Worm (Caenorhabditis elegans) whole organism, late embryonic: ENCODE measurements around the gene ZK1240.2.

Source experiments
- C38D4.7 ChIP-seq: fragments of 200-800 bp; sonication (Bioruptor generic); optimal IDR thresholded peaks from 2 replicates; lab custom pipeline; 2018; ENCODE audit warnings: mild to moderate bottlenecking, missing genetic modification characterization, moderate library complexity, missing compliant biosample characterization
- K02D7.2 ChIP-seq: sonication (generic microtip); optimal IDR thresholded peaks from 2 replicates; lab custom pipeline; 2017; ENCODE audit warnings: mild to moderate bottlenecking, missing genetic modification characterization, missing compliant biosample characterization
- T23F11.4 ChIP-seq: fragments of 200-800 bp; sonication (Bioruptor generic); optimal IDR thresholded peaks from 2 replicates; lab custom pipeline; 2018; ENCODE audit warnings: mild to moderate bottlenecking, missing genetic modification characterization, missing compliant biosample characterization
- Y22D7AL.16 ChIP-seq: sonication (generic microtip); optimal IDR thresholded peaks from 2 replicates; lab custom pipeline; 2016; ENCODE audit warnings: missing genetic modification characterization, missing compliant biosample characterization
- ama-1 ChIP-seq: fragments of 150-350 bp; optimal IDR thresholded peaks from 2 replicates; lab custom pipeline; 2014
- ceh-14 ChIP-seq: sonication (generic microtip); optimal IDR thresholded peaks from 2 replicates; lab custom pipeline; 2016; ENCODE audit warnings: missing genotype, missing genetic modification characterization, missing compliant biosample characterization
- ceh-18 ChIP-seq: sonication (generic microtip); optimal IDR thresholded peaks from 2 replicates; lab custom pipeline; 2016; ENCODE audit warnings: missing genetic modification characterization, missing compliant biosample characterization
- ceh-19 ChIP-seq: fragments of 200-800 bp; sonication (Bioruptor generic); optimal IDR thresholded peaks from 2 replicates; lab custom pipeline; 2018; ENCODE audit warnings: mild to moderate bottlenecking, missing genetic modification characterization, missing compliant biosample characterization
- ceh-31 ChIP-seq: sonication (generic microtip); optimal IDR thresholded peaks from 2 replicates; lab custom pipeline; 2016; ENCODE audit warnings: missing genetic modification characterization, missing compliant biosample characterization
- ceh-34 ChIP-seq: sonication (generic microtip); optimal IDR thresholded peaks from 2 replicates; lab custom pipeline; 2016; ENCODE audit warnings: mild to moderate bottlenecking, missing genetic modification characterization, missing compliant biosample characterization
- ceh-48 ChIP-seq: sonication (generic microtip); optimal IDR thresholded peaks from 2 replicates; lab custom pipeline; 2016; ENCODE audit warnings: missing genetic modification characterization, inconsistent platforms, missing compliant biosample characterization
- che-1 ChIP-seq: sonication (generic microtip); optimal IDR thresholded peaks from 2 replicates; lab custom pipeline; 2016; ENCODE audit warnings: mild to moderate bottlenecking, missing genetic modification characterization, missing compliant biosample characterization
- dve-1 ChIP-seq: sonication (generic microtip); optimal IDR thresholded peaks from 2 replicates; lab custom pipeline; 2017; ENCODE audit warnings: antibody characterized with exemption, mild to moderate bottlenecking, missing genetic modification characterization, missing compliant biosample characterization
- elt-2 ChIP-seq: sonication (generic microtip); optimal IDR thresholded peaks from 2 replicates; lab custom pipeline; 2016; ENCODE audit warnings: missing genetic modification reagents, missing genetic modification characterization, missing compliant biosample characterization
- ets-4 ChIP-seq: sonication (generic microtip); optimal IDR thresholded peaks from 2 replicates; lab custom pipeline; 2016; ENCODE audit warnings: missing genetic modification characterization, missing compliant biosample characterization
- eyg-1 ChIP-seq: sonication (generic microtip); optimal IDR thresholded peaks from 2 replicates; lab custom pipeline; 2016; ENCODE audit warnings: missing genotype, missing genetic modification characterization, missing compliant biosample characterization
- fkh-10 ChIP-seq: fragments of 150-350 bp; optimal IDR thresholded peaks from 2 replicates; lab custom pipeline; 2014; ENCODE audit warnings: missing biosample characterization, missing genetic modification reagents, missing genetic modification characterization
- fkh-6 ChIP-seq: sonication (generic microtip); optimal IDR thresholded peaks from 2 replicates; lab custom pipeline; 2016; ENCODE audit warnings: missing genetic modification characterization, missing compliant biosample characterization
- gmeb-2 ChIP-seq: sonication (generic microtip); optimal IDR thresholded peaks from 2 replicates; lab custom pipeline; 2016; ENCODE audit warnings: missing genetic modification characterization, inconsistent platforms, missing compliant biosample characterization
- hlh-13 ChIP-seq: fragments of 200-800 bp; sonication (Bioruptor generic); optimal IDR thresholded peaks from 2 replicates; lab custom pipeline; 2018; ENCODE audit warnings: mild to moderate bottlenecking, missing genetic modification characterization, missing compliant biosample characterization
- hlh-15 ChIP-seq: sonication (generic microtip); optimal IDR thresholded peaks from 2 replicates; lab custom pipeline; 2016; ENCODE audit warnings: missing genetic modification characterization, missing compliant biosample characterization
- hlh-30 ChIP-seq: sonication (generic microtip); optimal IDR thresholded peaks from 2 replicates; lab custom pipeline; 2017; ENCODE audit warnings: antibody characterized with exemption, missing genetic modification characterization, missing compliant biosample characterization; ENCODE audit not compliant: insufficient read depth
- hlh-6 ChIP-seq: sonication (generic microtip); optimal IDR thresholded peaks from 2 replicates; lab custom pipeline; 2016; ENCODE audit warnings: missing genotype, missing genetic modification characterization, missing compliant biosample characterization
- madf-2 ChIP-seq: sonication (generic microtip); optimal IDR thresholded peaks from 2 replicates; lab custom pipeline; 2017; ENCODE audit warnings: missing genetic modification characterization, missing compliant biosample characterization
- nfya-1 ChIP-seq: sonication (generic microtip); optimal IDR thresholded peaks from 2 replicates; lab custom pipeline; 2017; ENCODE audit warnings: missing genetic modification characterization, mild to moderate bottlenecking, missing compliant biosample characterization, antibody characterized with exemption, moderate library complexity
- nhr-232 ChIP-seq: sonication (generic microtip); optimal IDR thresholded peaks from 2 replicates; lab custom pipeline; 2016; ENCODE audit warnings: missing genetic modification characterization, missing compliant biosample characterization
- odd-2 ChIP-seq: sonication (generic microtip); optimal IDR thresholded peaks from 2 replicates; lab custom pipeline; 2017; ENCODE audit warnings: antibody characterized with exemption, mild to moderate bottlenecking, missing genetic modification characterization, missing compliant biosample characterization
- pag-3 ChIP-seq: sonication (generic microtip); optimal IDR thresholded peaks from 2 replicates; lab custom pipeline; 2016; ENCODE audit warnings: missing compliant biosample characterization, missing genetic modification characterization, borderline replicate concordance
- ref-2 ChIP-seq: sonication (generic microtip); optimal IDR thresholded peaks from 2 replicates; lab custom pipeline; 2016; ENCODE audit warnings: missing genetic modification characterization, missing compliant biosample characterization
- rnt-1 ChIP-seq: sonication (generic microtip); optimal IDR thresholded peaks from 2 replicates; lab custom pipeline; 2016; ENCODE audit warnings: missing genetic modification characterization, missing compliant biosample characterization
- sox-2 ChIP-seq: fragments of 200-800 bp; sonication (Bioruptor generic); IDR thresholded peaks from 2 replicates; pipeline ENCODE4 v1.3.6; 2022; ENCODE audit warnings: missing genetic modification reagents, missing genetic modification characterization, missing compliant biosample characterization
- sox-4 ChIP-seq: sonication (generic microtip); optimal IDR thresholded peaks from 2 replicates; lab custom pipeline; 2017; ENCODE audit warnings: mild to moderate bottlenecking, missing genetic modification characterization, inconsistent platforms, missing compliant biosample characterization
- tbx-2 ChIP-seq: sonication (generic microtip); optimal IDR thresholded peaks from 2 replicates; lab custom pipeline; 2016; ENCODE audit warnings: missing genetic modification characterization, missing compliant biosample characterization
- tbx-7 ChIP-seq: sonication (generic microtip); optimal IDR thresholded peaks from 2 replicates; lab custom pipeline; 2016; ENCODE audit warnings: missing genotype, missing genetic modification characterization, missing compliant biosample characterization
- ttx-3 ChIP-seq: sonication (generic microtip); optimal IDR thresholded peaks from 2 replicates; lab custom pipeline; 2016; ENCODE audit warnings: missing genetic modification reagents, missing genetic modification characterization, missing compliant biosample characterization
- unc-42 ChIP-seq: sonication (generic microtip); optimal IDR thresholded peaks from 2 replicates; lab custom pipeline; 2016; ENCODE audit warnings: missing genotype, missing genetic modification characterization, missing compliant biosample characterization
- unc-55 ChIP-seq: sonication (generic microtip); optimal IDR thresholded peaks from 2 replicates; lab custom pipeline; 2017; ENCODE audit warnings: missing biosample characterization, missing genetic modification reagents, missing genetic modification characterization
- unc-86 ChIP-seq: sonication (generic microtip); optimal IDR thresholded peaks from 2 replicates; lab custom pipeline; 2016; ENCODE audit warnings: missing genetic modification characterization, missing compliant biosample characterization
- zip-5 ChIP-seq: sonication (generic microtip); optimal IDR thresholded peaks from 2 replicates; lab custom pipeline; 2016; ENCODE audit warnings: missing genetic modification characterization, missing compliant biosample characterization
- ztf-16 ChIP-seq: sonication (generic microtip); optimal IDR thresholded peaks from 2 replicates; lab custom pipeline; 2017; ENCODE audit warnings: missing genetic modification characterization, missing compliant biosample characterization

The ZK1240.2 gene

DNA sequence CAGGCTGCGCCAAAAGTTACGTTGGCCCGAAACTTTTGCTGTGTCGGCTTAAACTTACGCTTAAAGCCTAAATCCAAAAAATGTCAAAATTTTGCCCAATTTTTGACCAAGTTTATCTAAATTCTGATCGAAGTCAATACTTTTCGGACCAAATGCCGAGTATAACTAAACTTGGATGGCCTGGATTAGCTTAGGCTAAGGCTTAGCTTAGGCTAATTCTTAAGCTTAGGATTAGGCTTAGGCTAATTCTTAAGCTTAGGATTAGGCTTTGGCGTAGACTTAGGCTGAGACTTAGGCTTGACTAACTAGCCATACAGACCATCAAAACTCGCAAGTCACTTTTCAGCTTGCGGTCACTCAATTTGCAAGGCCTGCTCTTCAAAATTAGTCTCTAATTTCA, 13.0 kb downstream of the ZK1240.2 start:
- TF ChIP-seq odd-2 (tag; lab: Kevin White, UChicago) (no peak), dve-1 (tag; lab: Kevin White, UChicago) (peak; percentile 60)
- TF ChIP-seq, all 69 proteins: peak for 1

DNA sequence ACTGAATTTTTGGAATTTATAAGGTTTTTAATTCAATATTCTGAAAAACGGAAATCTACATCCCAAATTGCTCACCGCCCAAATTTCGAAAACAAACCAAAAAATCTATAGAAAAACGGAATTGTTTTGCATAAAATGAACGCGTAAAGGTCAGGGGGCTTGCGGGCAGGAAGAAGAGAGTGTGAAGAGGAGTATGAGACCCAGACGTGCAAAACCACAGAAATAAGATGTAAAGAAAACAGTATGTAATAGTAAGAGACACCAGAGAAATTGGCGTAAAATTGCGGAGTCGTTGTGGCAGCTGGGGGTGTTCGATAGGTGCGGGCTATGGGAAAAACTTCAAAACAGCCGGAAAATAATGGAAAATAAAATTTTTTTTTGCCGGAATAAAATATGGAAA, 17.8 kb downstream of the ZK1240.2 start:
- no peak for TF ChIP-seq sox-2 (GFP tag; lab: Robert Waterston, UW)
- TF ChIP-seq nfya-1 (tag; lab: Kevin White, UChicago): peak; percentile 28
- no peak for TF ChIP-seq che-1
- TF ChIP-seq pag-3 (tag; lab: Kevin White, UChicago): no peak
- TF ChIP-seq fkh-10 (GFP tag; lab: Kevin White, UChicago): no peak
- no peak for TF ChIP-seq nhr-232 (tag; lab: Kevin White, UChicago)
- TF ChIP-seq ets-4: no peak
- TF ChIP-seq K02D7.2 (tag; lab: Kevin White, UChicago): no peak
- TF ChIP-seq gmeb-2 (tag; lab: Kevin White, UChicago): no peak
- TF ChIP-seq rnt-1 (tag; lab: Kevin White, UChicago): peak; percentile 92
- no peak for TF ChIP-seq ztf-16 (tag; lab: Kevin White, UChicago)
- no peak for TF ChIP-seq sox-4 (tag; lab: Kevin White, UChicago)
- no peak for TF ChIP-seq Y22D7AL.16 (tag; lab: Kevin White, UChicago)
- no peak for TF ChIP-seq fkh-6 (tag; lab: Kevin White, UChicago)
- no peak for TF ChIP-seq unc-42
- TF ChIP-seq ref-2 (tag; lab: Kevin White, UChicago): no peak
- no peak for TF ChIP-seq T23F11.4 (GFP tag; lab: Kevin White, UChicago)
- TF ChIP-seq ceh-19: no peak
- TF ChIP-seq, all 69 proteins: peak for 2

DNA sequence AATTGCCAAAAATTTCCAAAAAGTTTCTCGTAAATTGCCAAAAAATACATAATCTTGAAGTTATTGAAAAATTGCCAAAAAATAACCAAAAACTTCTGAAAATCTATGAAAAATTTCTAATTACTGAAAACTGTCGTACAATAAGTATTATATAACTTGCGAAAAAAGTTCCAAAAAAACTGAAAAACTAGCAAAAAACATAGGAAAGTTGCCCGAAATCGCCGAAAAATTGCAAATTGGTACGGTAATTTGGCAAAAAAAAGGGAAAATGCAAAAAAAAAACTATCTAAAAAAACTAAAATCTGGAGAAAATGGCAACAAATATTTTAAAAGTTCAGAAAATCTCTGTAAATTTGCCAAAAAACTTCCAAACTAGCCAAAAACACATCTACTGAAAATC, 18.3 kb downstream of the ZK1240.2 start, which contains the start of gene enri-1:
enri-1 (minus strand) TSS at position 101 of the 400 bp plus-strand sequence.
- no peak for TF ChIP-seq sox-2 (GFP tag; lab: Robert Waterston, UW)
- TF ChIP-seq hlh-6 (tag; lab: Kevin White, UChicago): no peak
- no peak for TF ChIP-seq che-1
- no peak for TF ChIP-seq ttx-3 (tag; lab: Kevin White, UChicago)
- no peak for TF ChIP-seq ets-4
- TF ChIP-seq unc-55 (GFP tag; lab: Kevin White, UChicago): no peak
- TF ChIP-seq ceh-18 (tag; lab: Kevin White, UChicago): no peak
- TF ChIP-seq nhr-232 (tag; lab: Kevin White, UChicago): no peak
- no peak for TF ChIP-seq elt-2 (tag; lab: Kevin White, UChicago)
- no peak for TF ChIP-seq tbx-7 (tag; lab: Kevin White, UChicago)
- TF ChIP-seq madf-2 (tag; lab: Kevin White, UChicago): no peak
- no peak for TF ChIP-seq hlh-15 (tag; lab: Kevin White, UChicago)

DNA sequence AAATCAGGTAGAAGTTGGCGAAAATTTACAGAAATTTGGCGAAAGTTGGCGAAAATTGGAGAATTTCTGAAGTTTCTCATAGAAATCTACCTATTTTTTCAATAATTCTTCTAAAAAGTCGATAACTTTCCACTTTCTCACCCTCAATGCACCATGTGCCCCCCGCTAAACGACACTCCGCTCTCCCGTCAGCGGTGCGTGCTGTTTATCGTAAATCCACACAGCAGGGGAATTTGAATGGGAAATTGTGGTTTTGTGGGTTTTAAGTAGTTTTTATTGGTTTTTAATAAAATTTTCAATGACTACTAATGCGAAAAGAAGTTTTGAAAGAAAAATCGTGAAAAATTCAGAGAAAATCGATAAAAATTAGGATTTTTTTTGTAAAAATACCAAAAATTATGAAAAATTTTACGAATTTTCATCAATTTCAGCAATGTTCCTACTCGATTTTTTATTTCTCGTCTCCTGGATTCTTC, 18.9 kb downstream of the ZK1240.2 start, which contains the start of gene F43C11.6:
F43C11.6 (plus strand) TSS at position 426 of the 476 bp plus-strand sequence.
- TF ChIP-seq ceh-31 (tag; lab: Kevin White, UChicago) (peak; percentile 12), unc-86 (tag; lab: Kevin White, UChicago) (no peak), gmeb-2 (tag; lab: Kevin White, UChicago) (no peak), rnt-1 (tag; lab: Kevin White, UChicago) (peak; percentile 28), unc-55 (GFP tag; lab: Kevin White, UChicago) (no peak), ceh-48 (tag; lab: Kevin White, UChicago) (peak; percentile 20), ceh-34 (tag; lab: Kevin White, UChicago) (no peak), eyg-1 (tag; lab: Kevin White, UChicago) (no peak), hlh-30 (tag; lab: Kevin White, UChicago) (no peak), ceh-14 (no peak), C38D4.7 (GFP tag; lab: Kevin White, UChicago) (no peak), odd-2 (tag; lab: Kevin White, UChicago) (no peak), hlh-6 (tag; lab: Kevin White, UChicago) (no peak), zip-5 (tag; lab: Kevin White, UChicago) (no peak), hlh-13 (no peak), ztf-16 (tag; lab: Kevin White, UChicago) (no peak), unc-42 (no peak), nhr-232 (tag; lab: Kevin White, UChicago) (no peak), ama-1 (lab: Kevin White, UChicago) (no peak), tbx-2 (tag; lab: Kevin White, UChicago) (no peak)
